Fruit fly (Drosophila melanogaster) whole organism, wandering third instar larva: ENCODE measurements around the gene sick.

Source experiments
- Abd-B ChIP-seq: fragments of >200 bp; optimal IDR thresholded peaks from 2 replicates; lab custom pipeline; 2017; ENCODE audit warnings: missing biosample characterization, missing genetic modification characterization
- Dif ChIP-seq: fragments of 200-275, 200-300 bp; sonication (Bioruptor generic); optimal IDR thresholded peaks from 2 replicates; lab custom pipeline; 2018; ENCODE audit warnings: missing biosample characterization, missing genetic modification characterization; ENCODE audit not compliant: partially characterized antibody
- Hnf4 ChIP-seq: fragments of 200-800 bp; sonication (Bioruptor generic); optimal IDR thresholded peaks from 2 replicates; lab custom pipeline; 2016; ENCODE audit warnings: missing biosample characterization, mild to moderate bottlenecking, missing genetic modification characterization
- Hr78 ChIP-seq: fragments of >200 bp; optimal IDR thresholded peaks from 2 replicates; lab custom pipeline; 2017; ENCODE audit warnings: missing biosample characterization, missing genetic modification characterization
- Hr83 ChIP-seq: fragments of 200-300 bp; sonication (Bioruptor generic); optimal IDR thresholded peaks from 2 replicates; lab custom pipeline; 2016; ENCODE audit warnings: missing biosample characterization, mild to moderate bottlenecking, missing genetic modification characterization, moderate library complexity; ENCODE audit not compliant: poor library complexity, severe bottlenecking
- N ChIP-seq: fragments of >200 bp; optimal IDR thresholded peaks from 2 replicates; lab custom pipeline; 2018; ENCODE audit warnings: missing biosample characterization, missing external identifiers, missing genetic modification characterization
- Sp1 ChIP-seq: fragments of 200-800 bp; sonication (Bioruptor generic); optimal IDR thresholded peaks from 3 replicates; lab custom pipeline; 2019; ENCODE audit warnings: missing biosample characterization, mild to moderate bottlenecking, missing genetic modification characterization, moderate library complexity
- Vsx2 ChIP-seq: fragments of 200-300, 225-300 bp; sonication (Bioruptor generic); optimal IDR thresholded peaks from 2 replicates; lab custom pipeline; 2018; ENCODE audit warnings: missing biosample characterization, missing genetic modification characterization; ENCODE audit not compliant: partially characterized antibody
- foxo ChIP-seq, 2 experiments: fragments of 200-800 bp; sonication (Bioruptor generic); optimal IDR thresholded peaks; 2 replicates in 1 of 2; 3 replicates in 1 of 2; lab custom pipeline; 2016 to 2017; ENCODE audit warnings: missing biosample characterization in 2 of 2, missing genetic modification characterization in 2 of 2
- jim ChIP-seq: fragments of 175-275, 200-325 bp; sonication (Bioruptor generic); optimal IDR thresholded peaks from 2 replicates; lab custom pipeline; 2016; ENCODE audit warnings: missing biosample characterization, mild to moderate bottlenecking, missing genetic modification characterization
- psq ChIP-seq: fragments of 200-800 bp; sonication (Bioruptor generic); optimal IDR thresholded peaks from 3 replicates; lab custom pipeline; 2017; ENCODE audit warnings: missing biosample characterization, mild to moderate bottlenecking, missing genetic modification characterization, moderate library complexity
- sage ChIP-seq: fragments of 200-800 bp; sonication (Bioruptor generic); optimal IDR thresholded peaks from 2 replicates; lab custom pipeline; 2016; ENCODE audit warnings: missing biosample characterization, mild to moderate bottlenecking, missing genetic modification characterization
- tai ChIP-seq: sonication (Bioruptor generic); optimal IDR thresholded peaks from 2 replicates; lab custom pipeline; 2016; ENCODE audit warnings: missing biosample characterization, missing genetic modification characterization

DNA sequence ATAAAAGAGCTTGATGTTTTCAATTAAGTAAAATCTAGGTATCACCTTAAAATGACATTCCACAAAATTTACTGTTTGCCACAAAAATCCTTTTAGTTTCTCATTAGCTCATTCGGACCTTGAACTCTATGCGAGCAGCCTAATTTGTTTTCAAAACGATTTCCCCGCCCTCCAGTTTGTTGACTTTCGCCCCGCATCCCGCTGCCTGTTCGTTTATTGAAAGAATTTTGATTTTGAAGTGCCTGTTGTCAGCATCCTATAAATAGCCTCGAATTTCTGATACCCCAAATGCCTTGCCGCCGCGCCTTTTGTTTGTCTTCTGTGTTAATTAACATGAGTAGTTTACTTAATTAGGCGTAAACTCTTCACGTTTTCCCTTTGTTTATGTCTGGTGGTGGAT is 51.4 kb downstream of the sick start:
- no peak for TF ChIP-seq Abd-B (GFP tag; lab: Kevin White, UChicago)
- no peak for TF ChIP-seq psq (GFP tag; lab: Kevin White, UChicago)
- no peak for TF ChIP-seq Sp1 (GFP tag; lab: Kevin White, UChicago)
- no peak for TF ChIP-seq foxo (GFP tag; optimal IDR thresholded peaks at IDR 0.05; lab: Kevin White, UChicago)
- no peak for TF ChIP-seq tai (GFP tag; lab: Kevin White, UChicago)
- no peak for TF ChIP-seq N (GFP tag; lab: Kevin White, UChicago)
- TF ChIP-seq Hr78: no peak
- no peak for TF ChIP-seq Hnf4 (GFP tag; lab: Kevin White, UChicago)
- no peak for TF ChIP-seq Dif
- TF ChIP-seq Hr83: no peak
- no peak for TF ChIP-seq sage (GFP tag; lab: Kevin White, UChicago)
- TF ChIP-seq jim (GFP tag; lab: Kevin White, UChicago): no peak
- TF ChIP-seq Vsx2 (GFP tag; lab: Kevin White, UChicago): no peak
